Fruit fly (Drosophila melanogaster): Measurements from ENCODE around the gene Cyfip.

DNA sequence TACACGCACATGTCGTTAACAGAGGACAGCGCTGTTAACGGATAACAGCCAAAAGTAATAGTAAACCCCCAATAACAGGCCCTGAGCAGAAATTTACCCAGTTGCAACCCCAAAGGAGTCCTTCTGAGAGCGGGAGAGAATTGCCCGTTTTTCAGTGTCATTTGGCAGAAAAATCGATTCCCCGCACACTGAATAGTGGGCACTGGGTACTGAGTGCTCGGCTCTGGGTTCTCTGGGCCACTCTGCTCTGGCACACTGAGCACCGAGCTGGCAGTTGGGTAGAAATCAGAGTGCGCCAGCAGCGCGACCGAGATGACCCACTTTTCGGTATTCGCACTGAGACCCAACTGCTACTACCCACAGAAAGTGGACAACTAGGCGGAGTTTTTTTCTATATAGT, 41.3 kb downstream of the Cyfip start, which contains the start of gene Rbp:
- TF ChIP-seq Ets96B (tag; optimal IDR thresholded peaks at IDR 0.05) (no peak), salr (GFP tag; optimal IDR thresholded peaks at IDR 0.05) (no peak), acj6 (GFP tag; optimal IDR thresholded peaks at IDR 0.05) (no peak)
